Fruit fly (Drosophila melanogaster): ENCODE data around the gene CG14073.

The CG14073 gene

dm6 chr3L:18840370-18841007, 20.0 kb upstream of the CG14073 start (continued):
- no peak for TF ChIP-seq maf-S (GFP tag; optimal IDR thresholded peaks at IDR 0.05)
- TF ChIP-seq gsb (GFP tag; IDR thresholded peaks at IDR 0.05) = no peak
- no peak for TF ChIP-seq nmo (GFP tag; optimal IDR thresholded peaks at IDR 0.05)
- no peak for TF ChIP-seq Adf1 (GFP tag; IDR thresholded peaks at IDR 0.05)
- TF ChIP-seq ssp (GFP tag; IDR thresholded peaks at IDR 0.05) = no peak
- no peak for TF ChIP-seq CG12071 (GFP tag; optimal IDR thresholded peaks at IDR 0.05)
- no peak for TF ChIP-seq Meics (GFP tag; optimal IDR thresholded peaks at IDR 0.05)
- no peak for TF ChIP-seq rib (GFP tag; IDR thresholded peaks at IDR 0.05)
- TF ChIP-seq CG10209 (GFP tag; optimal IDR thresholded peaks at IDR 0.05) = no peak
- TF ChIP-seq Rfx (GFP tag; IDR thresholded peaks at IDR 0.05) = no peak
- no peak for TF ChIP-seq kah (GFP tag; optimal IDR thresholded peaks at IDR 0.05)
- no peak for TF ChIP-seq CG4360 (GFP tag; IDR thresholded peaks at IDR 0.05)
- no peak for TF ChIP-seq row (GFP tag; IDR thresholded peaks at IDR 0.05)
- TF ChIP-seq Mrtf (GFP tag; IDR thresholded peaks at IDR 0.05) = no peak
- TF ChIP-seq dimm (GFP tag; IDR thresholded peaks at IDR 0.05) = no peak
- no peak for TF ChIP-seq prd (optimal IDR thresholded peaks at IDR 0.05)
- TF ChIP-seq prd (GFP tag; IDR thresholded peaks at IDR 0.05) = no peak
- no peak for TF ChIP-seq Abd-B (GFP tag; optimal IDR thresholded peaks at IDR 0.05)
- no peak for TF ChIP-seq gro (GFP tag; optimal IDR thresholded peaks at IDR 0.05)
- peak; percentile 20 for TF ChIP-seq Ets65A (GFP tag)
- TF ChIP-seq CG14710 (tag; optimal IDR thresholded peaks at IDR 0.05) = no peak
- TF ChIP-seq Eip74EF (GFP tag; optimal IDR thresholded peaks at IDR 0.05) = no peak
- TF ChIP-seq ewg (GFP tag; optimal IDR thresholded peaks at IDR 0.05) = peak; percentile 4
- TF ChIP-seq CG3281 (GFP tag; optimal IDR thresholded peaks at IDR 0.05) = no peak
- peak; percentile 22 to 43 for TF ChIP-seq Pdp1 (GFP tag; optimal IDR thresholded peaks at IDR 0.05)
- TF ChIP-seq disco-r (GFP tag; optimal IDR thresholded peaks at IDR 0.05) = no peak
- TF ChIP-seq run (tag; optimal IDR thresholded peaks at IDR 0.05) = no peak
- TF ChIP-seq eve (GFP tag; optimal IDR thresholded peaks at IDR 0.05) = no peak
- TF ChIP-seq CG3847 (GFP tag; IDR thresholded peaks at IDR 0.05) = no peak
- TF ChIP-seq toy (GFP tag; IDR thresholded peaks at IDR 0.05) = no peak
- TF ChIP-seq Hr51 (GFP tag; optimal IDR thresholded peaks at IDR 0.05) = no peak
- TF ChIP-seq C15 (GFP tag; IDR thresholded peaks at IDR 0.05) = no peak
- no peak for TF ChIP-seq sc (optimal IDR thresholded peaks at IDR 0.05)
- TF ChIP-seq sc (GFP tag; optimal IDR thresholded peaks at IDR 0.05) = no peak
- TF ChIP-seq CG3995 (GFP tag; optimal IDR thresholded peaks at IDR 0.05) = peak; percentile 2
- TF ChIP-seq Lim3 (GFP tag; IDR thresholded peaks at IDR 0.05) = no peak
- peak; percentile 31 for TF ChIP-seq CG2120 (GFP tag; optimal IDR thresholded peaks at IDR 0.05)
- TF ChIP-seq Mes4 (GFP tag; optimal IDR thresholded peaks at IDR 0.05) = no peak
- no peak for TF ChIP-seq ems (GFP tag; optimal IDR thresholded peaks at IDR 0.05)
- TF ChIP-seq CG13287 (GFP tag; IDR thresholded peaks at IDR 0.05; ENCODE audit: partially characterized antibody) = no peak
- no peak for TF ChIP-seq peb (GFP tag; IDR thresholded peaks at IDR 0.05)
- no peak for TF ChIP-seq vvl (GFP tag; IDR thresholded peaks at IDR 0.05)
- TF ChIP-seq tll (GFP tag; optimal IDR thresholded peaks at IDR 0.05) = peak in 1 of 2 experiments; percentile 29
- no peak for TF ChIP-seq sna (GFP tag; IDR thresholded peaks at IDR 0.05; ENCODE audit: partially characterized antibody)
- no peak for TF ChIP-seq CG15073 (GFP tag; optimal IDR thresholded peaks at IDR 0.05)
- TF ChIP-seq lilli (GFP tag; optimal IDR thresholded peaks at IDR 0.05) = peak; percentile 22
- TF ChIP-seq CG1024 (GFP tag; IDR thresholded peaks at IDR 0.05) = no peak
- no peak for TF ChIP-seq CG6175 (GFP tag; IDR thresholded peaks at IDR 0.05)
- no peak for TF ChIP-seq ac (GFP tag; optimal IDR thresholded peaks at IDR 0.05)
- no peak for TF ChIP-seq CG12659 (GFP tag; optimal IDR thresholded peaks at IDR 0.05)
- TF ChIP-seq ci (GFP tag; IDR thresholded peaks at IDR 0.05) = no peak
- no peak for TF ChIP-seq CG9609 (GFP tag; optimal IDR thresholded peaks at IDR 0.05)

Measured in whole organism, embryonic.